Worm (Caenorhabditis elegans): ENCODE results near the gene C08B6.18.

Gene C08B6.18

DNA sequence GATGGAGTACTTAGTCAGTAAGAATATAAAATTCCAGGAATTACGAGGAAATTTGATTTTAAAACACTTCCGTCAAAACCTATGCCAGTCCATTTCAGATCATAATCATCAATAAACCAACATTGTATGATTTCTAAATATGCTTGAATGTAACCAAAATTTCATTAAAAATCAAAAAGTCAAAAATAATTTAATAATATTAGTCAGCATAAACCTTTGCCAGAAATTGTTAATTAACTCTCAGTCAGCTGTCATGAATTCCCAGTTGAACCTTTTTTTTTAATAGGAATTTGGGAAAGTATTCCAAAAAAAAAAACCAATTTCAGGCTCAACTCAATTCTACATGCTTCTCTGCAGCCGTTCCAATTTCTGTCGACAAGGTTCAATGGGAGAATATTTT is 14.4 kb upstream of the C08B6.18 start, which contains the start of gene srsx-26:
srsx-26 (plus strand) TSS at position 301 of the 400 bp plus-strand sequence.
- TF ChIP-seq nhr-2 (tag; optimal IDR thresholded peaks at IDR 0.05) (no peak), ceh-83 (GFP tag; optimal IDR thresholded peaks at IDR 0.05) (no peak), M03D4.4 (tag; optimal IDR thresholded peaks at IDR 0.05) (no peak), nhr-12 (tag; optimal IDR thresholded peaks at IDR 0.05) (no peak), drap-1 (GFP tag; optimal IDR thresholded peaks at IDR 0.05) (no peak), elt-3 (tag; optimal IDR thresholded peaks at IDR 0.05) (no peak), ceh-39 (tag; optimal IDR thresholded peaks at IDR 0.05) (no peak), bed-3 (GFP tag; optimal IDR thresholded peaks at IDR 0.05) (no peak), mab-5 (tag; optimal IDR thresholded peaks at IDR 0.05) (no peak), lin-13 (tag; optimal IDR thresholded peaks at IDR 0.05) (no peak), snpc-4 (tag; optimal IDR thresholded peaks at IDR 0.05) (no peak), unc-62 (GFP tag; optimal IDR thresholded peaks at IDR 0.05) (no peak), sem-2 (GFP tag; optimal IDR thresholded peaks at IDR 0.05) (no peak), nhr-237 (tag; optimal IDR thresholded peaks at IDR 0.05) (no peak), mep-1 (tag; optimal IDR thresholded peaks at IDR 0.05) (no peak)

- no peak for TF ChIP-seq lin-32 (GFP tag; optimal IDR thresholded peaks at IDR 0.05)
- TF ChIP-seq nhr-237 (tag; optimal IDR thresholded peaks at IDR 0.05), result no peak
- no peak for TF ChIP-seq nhr-12 (tag; optimal IDR thresholded peaks at IDR 0.05)
- TF ChIP-seq bed-3 (GFP tag; optimal IDR thresholded peaks at IDR 0.05), result no peak
- TF ChIP-seq zip-8 (tag; optimal IDR thresholded peaks at IDR 0.05), result no peak
- peak; percentile 16 for TF ChIP-seq unc-120 (tag; optimal IDR thresholded peaks at IDR 0.05; ENCODE audit: poor library complexity, severe bottlenecking)
- no peak for TF ChIP-seq nhr-76 (tag; optimal IDR thresholded peaks at IDR 0.05)
- no peak for TF ChIP-seq ceh-83 (GFP tag; optimal IDR thresholded peaks at IDR 0.05)
- no peak for TF ChIP-seq drap-1 (GFP tag; optimal IDR thresholded peaks at IDR 0.05)
- TF ChIP-seq blmp-1 (tag; optimal IDR thresholded peaks at IDR 0.05), result no peak
- TF ChIP-seq lin-13 (tag; optimal IDR thresholded peaks at IDR 0.05), result no peak
- TF ChIP-seq hlh-1 (tag; optimal IDR thresholded peaks at IDR 0.05), result peak; percentile 52
- peak; percentile 44 for TF ChIP-seq unc-62 (GFP tag; optimal IDR thresholded peaks at IDR 0.05)
- no peak for TF ChIP-seq pha-4 (tag; optimal IDR thresholded peaks at IDR 0.05)
Measured at ce11 chrV:10146787-10147186, 12.9 kb upstream of the C08B6.18 start.

ce11 chrV:10145653-10146052 is 11.7 kb upstream of the C08B6.18 start, which contains the start of gene C51E3.9:
TSS of gene C51E3.9 (plus strand) at chrV:10145953.
- TF ChIP-seq hlh-1 (tag; optimal IDR thresholded peaks at IDR 0.05) (peak; percentile 27), unc-120 (tag; optimal IDR thresholded peaks at IDR 0.05; ENCODE audit: poor library complexity, severe bottlenecking) (no peak)

- no peak for TF ChIP-seq elt-3 (tag; optimal IDR thresholded peaks at IDR 0.05)
- TF ChIP-seq unc-62 (GFP tag; optimal IDR thresholded peaks at IDR 0.05), result no peak
- TF ChIP-seq ceh-83 (GFP tag; optimal IDR thresholded peaks at IDR 0.05), result no peak
- no peak for TF ChIP-seq lin-32 (GFP tag; optimal IDR thresholded peaks at IDR 0.05)
- TF ChIP-seq mls-2 (tag; optimal IDR thresholded peaks at IDR 0.05), result no peak
- TF ChIP-seq ces-1 (GFP tag; optimal IDR thresholded peaks at IDR 0.05), result no peak
- TF ChIP-seq nhr-237 (tag; optimal IDR thresholded peaks at IDR 0.05), result no peak
- TF ChIP-seq lsy-2 (tag; optimal IDR thresholded peaks at IDR 0.05), result no peak
- TF ChIP-seq sem-2 (GFP tag; optimal IDR thresholded peaks at IDR 0.05), result no peak
- TF ChIP-seq mep-1 (tag; optimal IDR thresholded peaks at IDR 0.05), result no peak
Measured at ce11 chrV:10133277-10133676, 650 bp downstream of the C08B6.18 start.

- no peak for TF ChIP-seq pha-4 (tag; optimal IDR thresholded peaks at IDR 0.05)
- no peak for TF ChIP-seq lin-13 (tag; optimal IDR thresholded peaks at IDR 0.05)
- no peak for TF ChIP-seq ceh-43 (GFP tag; optimal IDR thresholded peaks at IDR 0.05)
- TF ChIP-seq nhr-28 (tag; optimal IDR thresholded peaks at IDR 0.05), result no peak
- no peak for TF ChIP-seq ces-1 (GFP tag; optimal IDR thresholded peaks at IDR 0.05)
- TF ChIP-seq sem-2 (GFP tag; optimal IDR thresholded peaks at IDR 0.05), result no peak
- no peak for TF ChIP-seq cnd-1 (tag; optimal IDR thresholded peaks at IDR 0.05)
- TF ChIP-seq unc-39 (tag; optimal IDR thresholded peaks at IDR 0.05), result no peak
- TF ChIP-seq zip-8 (tag; optimal IDR thresholded peaks at IDR 0.05), result no peak
- no peak for TF ChIP-seq elt-3 (tag; optimal IDR thresholded peaks at IDR 0.05)
- TF ChIP-seq sptf-1 (tag; optimal IDR thresholded peaks at IDR 0.05), result no peak
- TF ChIP-seq ham-2 (GFP tag; optimal IDR thresholded peaks at IDR 0.05), result no peak
- no peak for TF ChIP-seq hlh-1 (tag; optimal IDR thresholded peaks at IDR 0.05)
- TF ChIP-seq flh-1 (GFP tag; optimal IDR thresholded peaks at IDR 0.05), result no peak
- TF ChIP-seq M03D4.4 (tag; optimal IDR thresholded peaks at IDR 0.05), result no peak
- no peak for TF ChIP-seq nhr-76 (tag; optimal IDR thresholded peaks at IDR 0.05)
Measured at ce11 chrV:10130195-10130594, 3.7 kb downstream of the C08B6.18 start, which contains the start of gene aos-1. TSS of gene aos-1 (minus strand) at chrV:10130295.
